Fruit fly (Drosophila melanogaster): ENCODE data around the gene CG8032.

DNA sequence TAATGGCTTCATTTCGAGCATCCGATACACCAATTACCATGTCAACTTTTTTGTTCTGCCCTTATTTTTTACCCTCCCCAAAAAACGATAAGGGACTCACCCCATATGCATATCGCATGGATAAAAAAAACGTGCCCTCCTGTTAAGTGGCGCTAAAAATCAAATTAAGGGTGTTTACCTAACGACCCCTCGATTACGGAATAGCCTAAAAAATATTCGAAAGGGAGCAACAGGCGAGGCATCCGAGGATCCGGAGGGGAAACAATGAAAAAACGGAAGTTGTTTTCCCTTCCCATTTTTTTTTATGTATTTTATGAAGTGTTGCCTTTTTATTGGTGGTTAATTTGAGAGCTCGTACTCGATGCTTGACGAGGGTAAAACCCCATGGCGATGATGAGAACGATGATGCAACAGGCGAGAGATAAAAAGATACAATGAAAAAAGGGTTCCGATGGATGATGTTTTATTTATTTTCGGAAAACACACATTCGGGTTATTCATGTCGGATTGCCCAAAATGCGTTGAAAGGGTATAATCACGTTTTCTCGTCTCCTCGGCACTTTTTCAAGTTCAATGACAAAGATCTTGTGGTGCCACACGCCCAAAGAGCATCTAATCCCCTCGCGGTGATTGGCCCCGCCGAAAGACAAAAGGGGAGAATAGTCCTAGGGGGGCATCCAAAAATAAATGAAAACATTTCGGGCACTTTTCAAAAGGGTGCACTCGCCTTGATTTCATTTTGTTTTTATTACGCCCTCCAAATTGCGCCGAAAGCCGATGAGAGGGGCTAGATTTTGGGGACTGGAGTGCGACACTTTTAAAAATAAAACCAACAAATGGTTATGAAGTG lies 20.6 kb downstream of the CG8032 start, which contains the start of gene CG44227:
- TF ChIP-seq Hsf (GFP tag; optimal IDR thresholded peaks at IDR 0.05), result no peak
- TF ChIP-seq Hr3 (GFP tag; optimal IDR thresholded peaks at IDR 0.05), result no peak
- no peak for TF ChIP-seq Usf (GFP tag; optimal IDR thresholded peaks at IDR 0.05)
- no peak for TF ChIP-seq ase (GFP tag; IDR thresholded peaks at IDR 0.05)
- no peak for TF ChIP-seq pita (GFP tag; optimal IDR thresholded peaks at IDR 0.05)
- no peak for TF ChIP-seq CG8281 (tag; optimal IDR thresholded peaks at IDR 0.05)
- no peak for TF ChIP-seq en (GFP tag; optimal IDR thresholded peaks at IDR 0.05)
- no peak for TF ChIP-seq CG9876 (GFP tag; optimal IDR thresholded peaks at IDR 0.05)
- no peak for TF ChIP-seq CG32767 (GFP tag; IDR thresholded peaks at IDR 0.05)
- TF ChIP-seq wor (GFP tag; IDR thresholded peaks at IDR 0.05), result no peak
